Worm (Caenorhabditis elegans) whole organism, young adult: ENCODE measurements around the gene F26H11.8.

Source experiments
- B0336.3 ChIP-seq: fragments of 200-800 bp; sonication (Bioruptor generic); IDR thresholded peaks from 2 replicates; pipeline ENCODE4 v1.3.6; 2022; ENCODE audit warnings: missing genetic modification characterization, missing compliant biosample characterization
- C06A6.2 ChIP-seq: fragments of 200-800 bp; sonication (Bioruptor generic); conservative IDR thresholded peaks from 2 replicates; pipeline ENCODE4 v1.3.6; 2022; ENCODE audit warnings: missing genetic modification characterization, missing compliant biosample characterization
- D2030.7 ChIP-seq: fragments of 200-800 bp; sonication (Bioruptor generic); IDR thresholded peaks from 2 replicates; pipeline ENCODE4 v1.3.6; 2022; ENCODE audit warnings: missing genetic modification reagents, missing genetic modification characterization, missing compliant biosample characterization
- F10E7.11 ChIP-seq: sonication (generic microtip); optimal IDR thresholded peaks from 2 replicates; lab custom pipeline; 2017; ENCODE audit warnings: mild to moderate bottlenecking, missing genetic modification characterization, moderate library complexity, missing compliant biosample characterization
- F23B12.7 ChIP-seq: sonication (generic microtip); optimal IDR thresholded peaks from 2 replicates; lab custom pipeline; 2017; ENCODE audit warnings: missing genetic modification characterization, mild to moderate bottlenecking, missing compliant biosample characterization, antibody characterized with exemption, moderate library complexity; ENCODE audit not compliant: insufficient read depth
- F33H1.4 ChIP-seq: fragments of 200-800 bp; sonication (Bioruptor generic); IDR thresholded peaks from 2 replicates; pipeline ENCODE4 v1.3.6; 2022; ENCODE audit warnings: missing genetic modification reagents, missing genetic modification characterization, missing compliant biosample characterization
- F52B5.7 ChIP-seq: sonication (generic microtip); optimal IDR thresholded peaks from 2 replicates; lab custom pipeline; 2016; ENCODE audit warnings: mild to moderate bottlenecking, missing genetic modification characterization, missing compliant biosample characterization
- F55B11.4 ChIP-seq: sonication (generic microtip); optimal IDR thresholded peaks from 2 replicates; lab custom pipeline; 2016; ENCODE audit warnings: missing compliant biosample characterization, missing genetic modification characterization, borderline replicate concordance; ENCODE audit not compliant: insufficient read depth
- F57A8.1 ChIP-seq: fragments of 200-800 bp; sonication (Bioruptor generic); optimal IDR thresholded peaks from 2 replicates; lab custom pipeline; 2018; ENCODE audit warnings: mild to moderate bottlenecking, missing genetic modification characterization, moderate library complexity, missing compliant biosample characterization
- Y53G8AR.9 ChIP-seq: fragments of 200-800 bp; sonication (Bioruptor generic); conservative IDR thresholded peaks from 2 replicates; pipeline ENCODE4 v1.3.6; 2022; ENCODE audit warnings: missing genetic modification reagents, missing genetic modification characterization, missing compliant biosample characterization
- Y95B8A.8 ChIP-seq: fragments of 200-800 bp; sonication (Bioruptor generic); IDR thresholded peaks from 2 replicates; pipeline ENCODE4 v1.3.6; 2022; ENCODE audit warnings: missing genetic modification reagents, missing genetic modification characterization, missing compliant biosample characterization
- akir-1 ChIP-seq: fragments of 200-800 bp; sonication (Bioruptor generic); optimal IDR thresholded peaks from 2 replicates; lab custom pipeline; 2018; ENCODE audit warnings: mild to moderate bottlenecking, missing genetic modification characterization, moderate library complexity, missing compliant biosample characterization
- ama-1 ChIP-seq, 3 experiments: fragments of 150-350 bp in 1 of 3; sonication (generic microtip) in 2 of 3; optimal IDR thresholded peaks; 2 replicates each; lab custom pipeline; 2014 to 2018; ENCODE audit warnings: missing biosample characterization in 2 of 3, missing genetic modification characterization in 2 of 3, missing genetic modification reagents in 2 of 3
- aptf-2 ChIP-seq: fragments of 200-800 bp; sonication (Bioruptor generic); conservative IDR thresholded peaks from 2 replicates; pipeline ENCODE4 v1.3.6; 2022; ENCODE audit warnings: missing genetic modification reagents, missing genetic modification characterization, missing compliant biosample characterization
- atf-7 ChIP-seq: sonication (generic microtip); optimal IDR thresholded peaks from 2 replicates; lab custom pipeline; 2017; ENCODE audit warnings: mild to moderate bottlenecking, missing genetic modification characterization, missing compliant biosample characterization
- cebp-1 ChIP-seq, 2 experiments: fragments of 200-800 bp in 1 of 2; sonication (Bioruptor generic) in 1 of 2; sonication (generic microtip) in 1 of 2; IDR thresholded peaks in 1 of 2; optimal IDR thresholded peaks in 1 of 2; 2 replicates each; pipeline versions ENCODE4 v1.3.6 to Lab custom; 2017 to 2022; ENCODE audit warnings: missing compliant biosample characterization in 2 of 2, missing genetic modification characterization in 2 of 2, mild to moderate bottlenecking in 1 of 2, missing genetic modification reagents in 1 of 2, moderate library complexity in 1 of 2
- ceh-27 ChIP-seq: fragments of 200-800 bp; sonication (Bioruptor generic); optimal IDR thresholded peaks from 2 replicates; lab custom pipeline; 2018; ENCODE audit warnings: mild to moderate bottlenecking, missing genetic modification characterization, moderate library complexity, missing compliant biosample characterization
- die-1 ChIP-seq: sonication (generic microtip); optimal IDR thresholded peaks from 2 replicates; lab custom pipeline; 2016; ENCODE audit warnings: missing genotype, mild to moderate bottlenecking, missing genetic modification characterization, missing compliant biosample characterization
- ets-4 ChIP-seq: fragments of 200-800 bp; sonication (Bioruptor generic); optimal IDR thresholded peaks from 2 replicates; lab custom pipeline; 2018; ENCODE audit warnings: mild to moderate bottlenecking, missing genetic modification characterization, missing compliant biosample characterization
- hlh-26 ChIP-seq: fragments of 200-800 bp; sonication (Bioruptor generic); conservative IDR thresholded peaks from 2 replicates; pipeline ENCODE4 v1.3.6; 2022; ENCODE audit warnings: missing genetic modification reagents, missing genetic modification characterization, missing compliant biosample characterization
- hrde-1 ChIP-seq: sonication (generic microtip); optimal IDR thresholded peaks from 2 replicates; lab custom pipeline; 2016; ENCODE audit warnings: missing genetic modification characterization, mild to moderate bottlenecking, missing compliant biosample characterization, moderate library complexity, missing genotype, missing genetic modification reagents, borderline replicate concordance
- let-607 ChIP-seq, 2 experiments: fragments of 200-800 bp in 1 of 2; sonication (Bioruptor generic) in 1 of 2; sonication (generic microtip) in 1 of 2; optimal IDR thresholded peaks; 2 replicates each; lab custom pipeline; 2016 to 2018; ENCODE audit warnings: mild to moderate bottlenecking in 2 of 2, missing compliant biosample characterization in 2 of 2, missing genetic modification characterization in 2 of 2, moderate library complexity in 2 of 2, missing genotype in 1 of 2
- madf-10 ChIP-seq: sonication (generic microtip); optimal IDR thresholded peaks from 2 replicates; lab custom pipeline; 2016; ENCODE audit warnings: mild to moderate bottlenecking, missing genetic modification characterization, missing compliant biosample characterization
- madf-3 ChIP-seq: fragments of 200-800 bp; sonication (Bioruptor generic); IDR thresholded peaks from 2 replicates; pipeline ENCODE4 v1.3.6; 2022; ENCODE audit warnings: missing genetic modification reagents, missing genetic modification characterization, missing compliant biosample characterization
- madf-6 ChIP-seq: fragments of 200-800 bp; sonication (Bioruptor generic); IDR thresholded peaks from 2 replicates; pipeline ENCODE4 v1.3.6; 2022; ENCODE audit warnings: missing genetic modification reagents, missing genetic modification characterization, missing compliant biosample characterization
- madf-8 ChIP-seq: fragments of 200-800 bp; sonication (Bioruptor generic); conservative IDR thresholded peaks from 2 replicates; pipeline ENCODE4 v1.3.6; 2022; ENCODE audit warnings: missing genetic modification reagents, missing genetic modification characterization, missing compliant biosample characterization
- nhr-120 ChIP-seq: fragments of 200-800 bp; sonication (Bioruptor generic); IDR thresholded peaks from 2 replicates; pipeline ENCODE4 v1.3.6; 2022; ENCODE audit warnings: missing genetic modification characterization, missing compliant biosample characterization
- nhr-90 ChIP-seq: sonication (generic microtip); optimal IDR thresholded peaks from 2 replicates; lab custom pipeline; 2016; ENCODE audit warnings: missing genotype, mild to moderate bottlenecking, missing genetic modification characterization, missing compliant biosample characterization
- sdz-38 ChIP-seq: sonication (generic microtip); optimal IDR thresholded peaks from 2 replicates; lab custom pipeline; 2016; ENCODE audit warnings: missing genotype, missing genetic modification characterization, missing compliant biosample characterization
- snpc-4 ChIP-seq, 5 experiments: fragments of 150-350 bp in 1 of 5; sonication (generic microtip) in 4 of 5; optimal IDR thresholded peaks; 2 replicates each; lab custom pipeline; 2014 to 2018; ENCODE audit warnings: missing genetic modification characterization in 5 of 5, missing biosample characterization in 3 of 5, antibody characterized with exemption in 2 of 5, mild to moderate bottlenecking in 2 of 5, missing compliant biosample characterization in 2 of 5, missing genotype in 2 of 5, moderate library complexity in 2 of 5, missing genetic modification reagents in 1 of 5
- zfh-2 ChIP-seq: fragments of 200-800 bp; sonication (Bioruptor generic); conservative IDR thresholded peaks from 2 replicates; pipeline ENCODE4 v1.3.6; 2022; ENCODE audit warnings: missing genetic modification reagents, missing genetic modification characterization, missing compliant biosample characterization
- ztf-22 ChIP-seq: fragments of 200-800 bp; sonication (Bioruptor generic); optimal IDR thresholded peaks from 2 replicates; lab custom pipeline; 2018; ENCODE audit warnings: mild to moderate bottlenecking, missing genetic modification characterization, moderate library complexity, missing compliant biosample characterization
- ztf-26 ChIP-seq: sonication (generic microtip); optimal IDR thresholded peaks from 2 replicates; lab custom pipeline; 2017; ENCODE audit warnings: missing genetic modification characterization, missing compliant biosample characterization
- ztf-3 ChIP-seq: fragments of 200-800 bp; sonication (Bioruptor generic); optimal IDR thresholded peaks from 2 replicates; lab custom pipeline; 2018; ENCODE audit warnings: mild to moderate bottlenecking, missing genetic modification characterization, missing compliant biosample characterization

The F26H11.8 gene

ce11 chrII:14404741-14405488 lies 16.6 kb downstream of the F26H11.8 start (continued):
- 0 out of 2 replicates have a peak, but pooled peaks have one; percentile 25 for TF ChIP-seq B0336.3
- 0 out of 2 replicates have a peak, but pooled peaks have one; percentile 31 for TF ChIP-seq Y53G8AR.9
- TF ChIP-seq F52B5.7 (tag; lab: Kevin White, UChicago): no peak
- TF ChIP-seq hrde-1 (tag; lab: Kevin White, UChicago): no peak
- peak; percentile 6 for TF ChIP-seq F23B12.7 (tag; lab: Kevin White, UChicago)
- no peak for TF ChIP-seq snpc-4 (GFP tag; optimal IDR thresholded peaks at IDR 0.05; lab: Kevin White, UChicago)
- peak in 1 of 4 experiments; percentile 4 for TF ChIP-seq snpc-4 (tag; optimal IDR thresholded peaks at IDR 0.05; lab: Kevin White, UChicago)
- no peak for TF ChIP-seq cebp-1 (GFP tag; IDR thresholded peaks at IDR 0.05; lab: Robert Waterston, UW)
- TF ChIP-seq cebp-1 (tag; optimal IDR thresholded peaks at IDR 0.05; lab: Kevin White, UChicago): peak; percentile 43
- TF ChIP-seq ztf-26: peak; percentile 62
- TF ChIP-seq F55B11.4 (tag; lab: Kevin White, UChicago): no peak
- peak; percentile 19 for TF ChIP-seq ceh-27
- no peak for TF ChIP-seq die-1 (tag; lab: Kevin White, UChicago)
- TF ChIP-seq madf-10 (tag; lab: Kevin White, UChicago): no peak
- peak; percentile 73 for TF ChIP-seq zfh-2 (GFP tag; lab: Robert Waterston, UW)
- no peak for TF ChIP-seq F33H1.4 (GFP tag; lab: Robert Waterston, UW)
- TF ChIP-seq F10E7.11 (tag; lab: Kevin White, UChicago): no peak
- no peak for TF ChIP-seq aptf-2 (GFP tag; lab: Robert Waterston, UW)
- TF ChIP-seq madf-6 (GFP tag; lab: Robert Waterston, UW): no peak
- TF ChIP-seq atf-7: peak; percentile 90
- TF ChIP-seq ztf-3: no peak
- TF ChIP-seq madf-3: no peak
- TF ChIP-seq hlh-26 (GFP tag; lab: Robert Waterston, UW): no peak
- TF ChIP-seq ets-4 (GFP tag; lab: Kevin White, UChicago): no peak
- peak in 1 of 2 experiments; percentile 2 for TF ChIP-seq let-607 (tag; optimal IDR thresholded peaks at IDR 0.05; lab: Kevin White, UChicago)
- no peak for TF ChIP-seq F57A8.1 (GFP tag; lab: Kevin White, UChicago)
- no peak for TF ChIP-seq Y95B8A.8 (GFP tag; lab: Robert Waterston, UW)
- TF ChIP-seq madf-8 (GFP tag; lab: Robert Waterston, UW): no peak
- no peak for TF ChIP-seq nhr-120 (GFP tag; lab: Robert Waterston, UW)
- 0 out of 2 replicates have a peak, but pooled peaks have one; percentile 21 for TF ChIP-seq C06A6.2 (GFP tag; lab: Robert Waterston, UW)
- TF ChIP-seq sdz-38 (tag; lab: Kevin White, UChicago): no peak
- TF ChIP-seq akir-1 (GFP tag; lab: Kevin White, UChicago): no peak
- no peak for TF ChIP-seq nhr-90 (tag; lab: Kevin White, UChicago)
- 0 out of 2 replicates have a peak, but pooled peaks have one; percentile 20 for TF ChIP-seq D2030.7

ce11 chrII:14405489-14406059 lies 17.3 kb downstream of the F26H11.8 start:
- no peak for TF ChIP-seq ztf-22 (GFP tag; lab: Kevin White, UChicago)
- peak; percentile 90 for TF ChIP-seq ama-1 (optimal IDR thresholded peaks at IDR 0.05; lab: Kevin White, UChicago)
- TF ChIP-seq ama-1 (GFP tag; optimal IDR thresholded peaks at IDR 0.05; lab: Kevin White, UChicago): no peak
